Fruit fly (Drosophila melanogaster) whole organism, prepupa: ENCODE measurements around the gene CG6163.

Experiments
- CG31627 ChIP-seq: fragments of 200-800 bp; sonication (Bioruptor generic); optimal IDR thresholded peaks from 3 replicates; lab custom pipeline; 2016; ENCODE audit warnings: missing biosample characterization, missing genetic modification characterization
- CG34406 ChIP-seq: fragments of 200-800 bp; sonication (Bioruptor generic); optimal IDR thresholded peaks from 3 replicates; lab custom pipeline; 2016; ENCODE audit warnings: missing biosample characterization, missing genetic modification characterization
- CG6854 ChIP-seq: fragments of 200-800 bp; sonication (Bioruptor generic); optimal IDR thresholded peaks from 2 replicates; lab custom pipeline; 2017; ENCODE audit warnings: missing biosample characterization, mild to moderate bottlenecking, missing genetic modification characterization
- acj6 ChIP-seq: fragments of 200-800 bp; sonication (Bioruptor generic); optimal IDR thresholded peaks from 3 replicates; lab custom pipeline; 2016; ENCODE audit warnings: missing biosample characterization, missing genetic modification characterization
- fd85E ChIP-seq: fragments of 200-800 bp; sonication (Bioruptor generic); optimal IDR thresholded peaks from 3 replicates; lab custom pipeline; 2016; ENCODE audit warnings: missing biosample characterization, missing genetic modification characterization

dm6 chr3L:11339276-11339675, 25.4 kb downstream of the CG6163 start:
- TF ChIP-seq CG34406 (GFP tag; lab: Kevin White, UChicago) (no peak), CG31627 (no peak), acj6 (no peak), fd85E (no peak), CG6854 (no peak)
